Worm (Caenorhabditis elegans): Measurements from ENCODE around the gene arl-5.

DNA sequence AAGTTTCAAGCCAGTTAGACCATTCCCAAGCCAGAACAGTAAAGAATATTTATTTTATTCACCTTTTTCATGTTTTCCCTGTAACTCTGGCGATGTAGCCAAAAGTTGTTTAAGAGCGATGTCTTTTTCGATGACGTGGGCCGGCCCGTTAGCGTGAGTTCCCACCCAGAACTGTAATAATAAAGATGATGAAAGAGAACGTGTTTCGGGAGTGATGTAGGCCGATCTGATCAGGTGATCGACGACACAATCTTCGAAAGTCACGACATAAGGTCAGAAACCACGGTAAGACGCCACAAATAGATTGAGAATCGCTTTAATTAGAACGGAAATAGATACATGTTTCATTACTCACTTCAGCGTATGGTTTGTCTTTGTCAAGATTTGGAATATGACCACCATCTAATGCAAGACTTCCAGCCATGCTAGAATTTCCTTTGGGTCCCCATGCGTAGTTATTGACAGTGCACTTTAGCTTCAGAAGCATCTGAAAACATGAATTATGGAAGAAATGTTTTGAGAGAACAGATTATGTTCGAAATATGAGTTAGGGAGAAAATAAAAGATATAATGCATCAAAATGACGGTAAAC lies 16.0 kb upstream of the arl-5 start, which contains the start of gene ZK632.4:
- TF ChIP-seq dao-5 (tag; optimal IDR thresholded peaks at IDR 0.05) = no peak
- TF ChIP-seq W03F9.2 (tag; optimal IDR thresholded peaks at IDR 0.05) = no peak
- no peak for TF ChIP-seq him-1 (tag; optimal IDR thresholded peaks at IDR 0.05)

All from whole organism, L4/young adult.